Fruit fly (Drosophila melanogaster) Kc167 (cell line): Measurements from ENCODE around the gene Bem46.

ENCODE experiments used
- Myc ChIP-seq: fragments of >200 bp; optimal IDR thresholded peaks from 2 replicates; lab custom pipeline; 2017; ENCODE audit warnings: missing external identifiers
- Sin3A ChIP-seq: fragments of >200 bp; optimal IDR thresholded peaks from 2 replicates; lab custom pipeline; 2018; ENCODE audit warnings: missing external identifiers
- h ChIP-seq: fragments of >200 bp; optimal IDR thresholded peaks from 3 replicates; lab custom pipeline; 2018; ENCODE audit warnings: missing external identifiers
- insv ChIP-seq: fragments of >200 bp; optimal IDR thresholded peaks from 3 replicates; lab custom pipeline; 2018; ENCODE audit warnings: missing external identifiers
- psq ChIP-seq: fragments of >200 bp; optimal IDR thresholded peaks from 2 replicates; lab custom pipeline; 2017; ENCODE audit warnings: missing external identifiers
- ttk ChIP-seq: sonication (Bioruptor generic); optimal IDR thresholded peaks from 2 replicates; lab custom pipeline; 2017; ENCODE audit warnings: missing external identifiers

Gene Bem46

DNA sequence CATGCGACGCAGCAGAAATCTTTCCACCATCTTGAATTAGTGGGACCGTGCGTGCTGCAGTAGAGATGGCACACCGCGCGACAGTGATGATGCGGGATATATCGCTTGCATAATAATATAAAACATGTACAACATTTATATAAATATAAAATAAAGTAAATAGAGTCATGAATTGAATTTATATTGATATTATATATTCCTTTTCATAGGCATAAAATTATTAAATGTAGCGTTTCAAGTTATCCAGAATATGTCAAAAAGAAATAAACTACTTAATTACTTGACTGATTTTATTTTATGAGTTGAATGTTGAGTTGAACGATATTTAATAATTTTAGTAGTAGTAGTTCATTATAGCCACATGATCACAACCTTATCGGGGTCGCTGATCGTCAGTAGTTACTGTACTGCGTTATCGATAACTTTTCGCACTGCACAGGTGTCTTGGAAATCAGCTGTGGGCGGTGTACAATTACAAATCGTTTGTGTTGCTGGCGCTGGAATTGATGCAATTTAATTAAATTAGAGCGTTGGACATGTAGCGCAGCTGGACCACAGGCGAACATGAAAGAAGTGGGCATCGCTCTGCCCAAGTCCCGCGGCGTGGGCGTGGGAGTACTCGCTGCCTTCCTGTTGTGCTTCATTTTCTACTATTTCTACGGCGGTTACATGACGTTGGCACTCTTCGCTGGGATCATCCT lies at the start of gene Bem46, which contains the start of gene Chd1:
TSS of gene Bem46 (plus strand) at position 436 of the 701 bp plus-strand sequence.
TSS of gene Chd1 (minus strand) at position 43 of the 701 bp plus-strand sequence.
- no peak for TF ChIP-seq Sin3A (lab: Kevin White, UChicago)
- TF ChIP-seq insv (lab: Kevin White, UChicago), result no peak

DNA sequence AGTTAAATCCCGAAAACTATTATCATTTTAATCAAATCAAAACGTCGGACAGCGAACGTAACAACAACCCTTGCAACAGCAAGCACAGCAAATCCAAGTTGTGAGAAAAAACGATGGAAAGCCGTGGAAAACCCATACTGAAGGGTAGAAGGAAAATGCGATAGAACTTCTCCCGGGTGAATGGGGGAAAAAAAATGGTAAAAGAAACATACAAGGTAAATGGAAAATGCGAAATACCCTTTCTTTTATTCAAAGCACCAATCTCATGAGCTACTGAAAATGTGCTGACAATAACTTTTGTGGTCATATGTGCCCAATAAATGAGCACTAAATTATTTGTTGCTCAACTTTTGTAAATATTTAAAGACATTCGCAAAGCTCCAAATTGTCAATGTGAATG lies 48.2 kb upstream of the Bem46 start:
- no peak for TF ChIP-seq psq (lab: Kevin White, UChicago)
- no peak for TF ChIP-seq h (lab: Kevin White, UChicago)
- no peak for TF ChIP-seq Myc
- TF ChIP-seq ttk, result no peak
- TF ChIP-seq Sin3A (lab: Kevin White, UChicago), result no peak
- no peak for TF ChIP-seq insv (lab: Kevin White, UChicago)

DNA sequence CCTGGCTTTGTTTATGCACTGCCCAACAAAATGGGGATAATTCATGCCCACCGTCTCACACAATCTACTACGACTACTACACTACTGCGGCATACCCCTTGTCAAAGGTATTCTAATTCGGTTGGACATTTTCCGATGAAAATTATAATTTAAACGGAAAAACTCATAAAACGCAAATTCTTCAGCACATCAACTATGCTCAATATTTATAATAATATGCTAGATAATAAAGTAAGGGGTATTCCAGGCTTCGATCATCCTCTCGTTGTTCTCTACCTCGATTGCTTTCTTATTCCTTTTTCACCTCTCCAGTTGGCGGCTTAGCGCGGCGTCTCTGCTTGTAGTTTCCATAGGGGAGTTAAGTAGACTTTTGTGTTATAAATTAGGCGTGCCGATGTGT lies 46.6 kb upstream of the Bem46 start:
- TF ChIP-seq psq (lab: Kevin White, UChicago) (no peak), h (lab: Kevin White, UChicago) (no peak)

DNA sequence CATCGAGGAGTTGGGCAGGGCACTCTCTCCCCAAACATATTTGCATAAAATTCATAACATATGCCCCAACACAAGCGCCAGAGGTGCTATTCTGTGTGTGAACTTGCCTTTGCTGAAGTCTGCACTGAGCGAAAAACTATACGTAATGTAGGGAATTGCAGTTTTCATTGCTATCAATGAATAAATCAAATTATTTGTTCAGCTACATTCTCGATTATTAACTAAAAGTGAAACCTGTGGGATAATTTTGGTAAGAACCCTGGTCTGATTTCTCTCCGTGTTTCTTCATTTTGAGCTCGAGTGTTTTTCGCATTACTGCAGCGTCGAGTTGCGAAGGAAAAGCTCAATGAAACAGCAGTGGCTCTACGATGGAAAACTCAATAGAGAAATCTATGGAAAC lies 45.3 kb upstream of the Bem46 start:
- no peak for TF ChIP-seq psq (lab: Kevin White, UChicago)
- TF ChIP-seq Myc, result no peak
- no peak for TF ChIP-seq insv (lab: Kevin White, UChicago)
- no peak for TF ChIP-seq ttk
- TF ChIP-seq h (lab: Kevin White, UChicago), result no peak
- no peak for TF ChIP-seq Sin3A (lab: Kevin White, UChicago)

DNA sequence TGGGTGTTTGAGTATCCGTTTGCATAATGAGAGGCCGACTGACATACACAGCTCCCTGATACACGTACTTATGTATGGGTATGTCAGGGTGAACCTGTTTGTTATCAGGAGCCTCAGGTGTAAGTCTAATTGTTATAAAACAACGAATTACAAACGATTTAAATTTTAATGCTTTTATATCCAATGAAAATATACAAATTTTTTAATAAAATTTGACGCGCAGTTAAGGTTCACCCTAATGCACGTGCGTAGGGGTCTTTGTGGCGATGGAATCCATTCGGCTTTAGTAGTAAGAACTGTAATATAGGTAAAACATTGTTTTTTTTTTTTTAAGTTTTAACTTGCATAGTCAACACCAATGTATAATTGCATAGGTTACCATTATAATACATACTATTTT lies 43.4 kb upstream of the Bem46 start:
- TF ChIP-seq ttk (no peak), psq (lab: Kevin White, UChicago) (no peak), Myc (no peak), h (lab: Kevin White, UChicago) (no peak), Sin3A (lab: Kevin White, UChicago) (no peak)

DNA sequence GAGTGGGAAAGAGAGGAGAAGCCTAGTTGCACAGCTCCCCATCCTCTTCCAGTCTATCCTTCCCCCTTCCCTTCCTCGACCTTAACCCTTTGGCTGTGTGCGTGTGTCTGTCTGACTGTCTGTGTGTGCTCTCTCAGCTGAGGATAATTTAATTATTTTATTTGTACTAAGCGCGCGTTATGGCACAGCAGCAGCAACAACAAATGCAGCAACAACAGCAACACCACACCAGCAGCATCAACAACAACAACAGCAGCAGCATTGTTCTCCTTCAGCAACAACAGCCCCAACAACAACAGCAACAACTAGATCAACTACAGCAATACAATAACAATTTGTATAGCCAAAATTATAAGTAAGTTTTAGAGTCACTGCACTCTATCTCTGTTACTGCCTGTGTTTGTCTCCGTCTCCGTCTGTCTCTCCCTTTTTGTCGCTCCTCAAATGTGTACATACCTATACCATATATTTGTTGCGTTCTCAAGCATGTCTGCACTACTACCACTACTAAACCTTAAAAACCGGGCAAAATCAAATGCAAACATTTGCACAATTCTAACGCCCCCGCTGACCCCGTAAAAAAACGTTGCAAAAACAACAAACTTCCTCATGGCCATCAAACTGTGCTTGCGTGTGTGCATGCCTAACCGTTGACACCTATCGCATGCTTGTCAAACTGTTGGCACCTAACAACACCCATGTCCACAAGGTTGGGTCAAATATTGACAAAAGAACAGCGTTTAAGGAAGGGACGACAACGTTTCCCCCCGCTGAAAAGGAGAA lies 42.3 kb upstream of the Bem46 start:
- TF ChIP-seq h (lab: Kevin White, UChicago) (no peak), psq (lab: Kevin White, UChicago) (no peak), ttk (no peak), insv (lab: Kevin White, UChicago) (no peak), Sin3A (lab: Kevin White, UChicago) (no peak), Myc (no peak)

DNA sequence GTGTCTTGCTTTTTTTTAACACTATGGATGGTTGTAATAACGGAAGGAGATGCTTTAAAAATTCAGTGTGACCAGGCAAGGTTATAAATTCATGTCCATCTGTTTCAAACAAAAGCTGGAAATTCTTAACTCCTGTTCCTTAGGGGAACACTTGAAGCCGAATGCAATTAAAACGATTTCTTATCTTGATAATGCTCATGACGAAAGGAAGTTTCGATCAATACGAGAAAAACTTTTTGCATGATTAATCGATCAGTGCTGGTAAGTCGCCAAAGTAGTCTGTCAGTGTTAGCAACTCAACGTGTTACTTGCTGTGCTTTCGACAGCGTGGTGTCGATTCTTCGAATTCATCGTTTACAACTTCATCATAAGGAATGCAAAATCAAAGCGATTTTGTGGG lies 33.4 kb upstream of the Bem46 start, which contains the start of gene Rbp9:
TSS of gene Rbp9 (plus strand) at position 291 of the 400 bp plus-strand sequence.
- TF ChIP-seq h (lab: Kevin White, UChicago) (no peak), insv (lab: Kevin White, UChicago) (no peak), psq (lab: Kevin White, UChicago) (no peak), Sin3A (lab: Kevin White, UChicago) (no peak), Myc (no peak), ttk (no peak)

DNA sequence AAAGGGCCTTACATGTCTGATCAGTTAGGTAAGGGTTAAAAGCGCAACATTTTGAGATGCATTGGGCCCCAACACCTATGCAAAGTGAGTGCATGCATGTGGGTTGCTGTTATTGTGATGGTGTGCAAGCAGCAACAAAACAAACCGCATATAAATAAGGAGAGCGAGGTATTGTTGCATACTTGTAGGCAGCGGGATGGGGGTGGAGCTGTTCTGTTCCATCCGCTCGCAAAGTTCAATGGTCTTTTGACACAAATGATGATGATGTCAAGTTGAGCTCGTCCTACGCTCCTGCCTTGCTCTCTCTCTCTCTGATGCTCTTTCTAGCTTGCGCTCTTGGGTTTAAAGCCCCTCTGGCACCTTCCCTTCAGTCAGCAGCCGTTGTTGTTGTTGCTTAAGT lies 32.3 kb upstream of the Bem46 start:
- TF ChIP-seq Sin3A (lab: Kevin White, UChicago) (no peak), ttk (no peak), Myc (no peak), insv (lab: Kevin White, UChicago) (no peak), h (lab: Kevin White, UChicago) (no peak), psq (lab: Kevin White, UChicago) (no peak)

DNA sequence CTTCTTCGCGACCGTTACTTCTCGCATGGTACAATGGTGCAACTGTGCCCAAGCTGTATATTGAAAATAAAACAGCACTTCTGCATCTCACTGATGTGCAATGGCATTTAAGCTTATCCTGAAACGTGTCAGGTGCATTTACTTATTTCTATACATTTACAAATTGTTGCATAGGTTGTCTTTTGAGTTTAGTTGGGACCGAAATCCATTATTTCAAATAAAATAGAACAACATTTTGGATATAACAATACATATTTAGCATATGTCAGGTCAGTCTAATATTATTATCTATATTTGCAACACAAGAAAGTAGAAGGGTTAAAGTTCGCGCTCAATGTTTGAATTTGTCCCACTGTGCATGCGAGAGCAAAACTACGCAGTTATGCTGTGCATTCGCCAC lies 31.6 kb upstream of the Bem46 start:
- TF ChIP-seq ttk (no peak), h (lab: Kevin White, UChicago) (no peak), psq (lab: Kevin White, UChicago) (no peak), Myc (no peak), Sin3A (lab: Kevin White, UChicago) (no peak), insv (lab: Kevin White, UChicago) (no peak)

DNA sequence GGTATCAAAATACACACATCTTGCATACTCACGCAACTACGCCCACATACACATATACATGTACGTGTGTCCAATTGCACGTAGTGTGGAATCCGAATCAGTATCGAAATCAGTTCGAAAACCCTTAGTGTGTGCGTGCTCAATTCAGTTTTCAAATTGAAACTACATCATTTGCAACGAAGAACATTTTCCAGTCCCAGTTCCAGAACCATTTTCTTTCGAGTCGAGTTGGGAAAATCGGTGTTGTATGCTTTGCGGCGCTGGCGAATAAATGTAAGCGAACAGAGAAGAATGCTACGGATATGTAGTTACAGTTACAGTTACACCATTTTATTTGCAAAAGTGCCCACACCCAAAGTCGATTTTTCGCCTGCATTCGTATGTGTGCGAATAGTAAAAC lies 30.9 kb upstream of the Bem46 start:
- no peak for TF ChIP-seq h (lab: Kevin White, UChicago)
- no peak for TF ChIP-seq ttk

DNA sequence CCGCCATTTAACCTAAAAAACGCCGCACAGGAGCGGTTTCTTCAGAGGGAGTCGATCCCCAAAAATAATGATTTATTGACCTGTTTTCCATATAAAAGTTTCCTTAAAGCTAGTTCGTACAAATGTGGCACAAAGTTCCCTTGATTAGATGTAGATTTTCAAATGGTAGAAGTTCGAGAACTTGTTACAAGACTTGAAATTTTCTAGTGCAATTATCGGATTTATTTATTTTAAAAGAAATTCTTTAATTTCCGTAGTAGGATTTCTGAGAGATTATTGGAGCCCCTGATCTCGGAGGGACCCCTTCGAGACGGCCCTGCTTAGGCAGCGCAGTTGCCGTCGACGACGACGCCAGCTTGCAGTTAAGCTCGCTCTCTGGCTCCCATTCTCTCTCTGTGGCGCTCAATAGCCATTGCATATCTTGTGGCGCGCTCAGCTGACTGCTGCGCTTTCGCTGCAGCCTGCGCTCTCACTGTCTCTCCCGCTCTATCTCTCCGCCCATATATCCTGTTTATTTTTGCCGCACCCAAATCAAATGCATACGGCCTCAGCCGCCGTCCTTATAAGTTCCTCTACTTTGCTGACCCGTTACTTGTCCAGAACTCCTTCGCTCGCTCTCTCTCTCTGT lies 30.3 kb upstream of the Bem46 start:
- no peak for TF ChIP-seq psq (lab: Kevin White, UChicago)
- no peak for TF ChIP-seq Myc
- no peak for TF ChIP-seq insv (lab: Kevin White, UChicago)
- TF ChIP-seq h (lab: Kevin White, UChicago), result no peak
- no peak for TF ChIP-seq ttk
- no peak for TF ChIP-seq Sin3A (lab: Kevin White, UChicago)

DNA sequence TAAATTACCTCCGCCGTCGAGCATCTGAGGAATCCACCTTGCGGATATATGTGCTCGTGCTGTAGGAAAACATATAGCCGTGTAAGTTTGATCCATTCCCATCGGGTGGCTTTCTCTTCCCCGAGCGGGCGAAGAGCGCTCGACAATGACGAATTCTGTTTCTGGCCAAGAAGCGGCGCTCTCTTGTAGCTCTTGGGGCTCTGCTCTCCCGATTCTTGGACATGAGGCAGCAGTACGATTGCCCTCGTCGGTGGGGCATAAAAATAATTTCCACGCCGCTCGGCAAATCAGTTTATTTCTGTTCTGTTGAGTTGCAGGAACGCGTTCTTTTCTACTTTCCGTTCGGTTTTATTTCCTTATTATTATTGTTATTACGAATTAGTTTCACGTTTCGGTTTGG lies 29.1 kb upstream of the Bem46 start:
- no peak for TF ChIP-seq ttk
- no peak for TF ChIP-seq psq (lab: Kevin White, UChicago)
- TF ChIP-seq insv (lab: Kevin White, UChicago), result no peak
- TF ChIP-seq Myc, result no peak
